Fruit fly (Drosophila melanogaster) whole organism, embryonic: ENCODE data around the gene Cpsf5.
A peak's percentile ranks its signal among the peaks of the same experiment; 100 is the strongest.

Experiments
- ATbp ChIP-seq: fragments of 200-800 bp; sonication (Bioruptor generic); optimal IDR thresholded peaks from 2 replicates; lab custom pipeline; 2017; ENCODE audit warnings: missing biosample characterization, mild to moderate bottlenecking, missing genetic modification characterization, missing genetic modification reagents
- CG10147 ChIP-seq: fragments of 200-800 bp; sonication (Bioruptor generic); optimal IDR thresholded peaks from 2 replicates; lab custom pipeline; 2019; ENCODE audit warnings: missing biosample characterization, mild to moderate bottlenecking, missing genetic modification characterization, moderate library complexity
- CG11560 ChIP-seq: fragments of 200-800 bp; sonication (Bioruptor generic); IDR thresholded peaks from 3 replicates; pipeline ENCODE4 v1.3.6; 2022; ENCODE audit warnings: missing biosample characterization, missing genetic modification characterization
- CG11696 ChIP-seq: fragments of 200-800 bp; sonication (Bioruptor generic); IDR thresholded peaks from 2 replicates; pipeline ENCODE4 v1.3.6; 2022; ENCODE audit warnings: missing biosample characterization, missing genetic modification characterization
- CG12219 ChIP-seq: fragments of 200-800 bp; sonication (Bioruptor generic); optimal IDR thresholded peaks from 3 replicates; lab custom pipeline; 2018; ENCODE audit warnings: missing biosample characterization, mild to moderate bottlenecking, missing genetic modification characterization
- CG12744 ChIP-seq: fragments of 200-800 bp; sonication (Bioruptor generic); optimal IDR thresholded peaks from 2 replicates; lab custom pipeline; 2016; ENCODE audit warnings: missing biosample characterization, missing genetic modification characterization
- CG12769 ChIP-seq: fragments of 200-800 bp; sonication (Bioruptor generic); optimal IDR thresholded peaks from 2 replicates; lab custom pipeline; 2019; ENCODE audit warnings: missing biosample characterization, mild to moderate bottlenecking, missing genetic modification characterization, moderate library complexity
- CG14860 ChIP-seq: fragments of 200-800 bp; sonication (Bioruptor generic); IDR thresholded peaks from 3 replicates; pipeline ENCODE4 v1.3.6; 2022; ENCODE audit warnings: missing biosample characterization, missing genetic modification characterization; ENCODE audit not compliant: partially characterized antibody
- CG16779 ChIP-seq: fragments of 200-800 bp; sonication (Bioruptor generic); IDR thresholded peaks from 2 replicates; pipeline ENCODE4 v1.3.6; 2022; ENCODE audit warnings: missing biosample characterization, missing genetic modification characterization
- CG17612 ChIP-seq: fragments of 200-800 bp; sonication (Bioruptor generic); IDR thresholded peaks from 2 replicates; pipeline ENCODE4 v1.3.6; 2022; ENCODE audit warnings: missing biosample characterization, missing genetic modification characterization
- CG18599 ChIP-seq: fragments of 200-800 bp; sonication (Bioruptor generic); optimal IDR thresholded peaks from 3 replicates; lab custom pipeline; 2017; ENCODE audit warnings: missing biosample characterization, missing genetic modification characterization, mild to moderate bottlenecking, moderate library complexity, missing genetic modification reagents
- CG2678 ChIP-seq: fragments of 200-800 bp; sonication (Bioruptor generic); optimal IDR thresholded peaks from 3 replicates; lab custom pipeline; 2019; ENCODE audit warnings: missing biosample characterization, mild to moderate bottlenecking, missing genetic modification characterization, moderate library complexity
- CG3847 ChIP-seq: fragments of 200-800 bp; sonication (Bioruptor generic); IDR thresholded peaks from 2 replicates; pipeline ENCODE4 v1.3.6; 2022; ENCODE audit warnings: missing biosample characterization, missing genetic modification characterization
- CG6689 ChIP-seq: fragments of 200-800 bp; sonication (Bioruptor generic); IDR thresholded peaks from 2 replicates; pipeline ENCODE4 v1.3.6; 2022; ENCODE audit warnings: missing biosample characterization, missing genetic modification characterization
- CG6854 ChIP-seq: fragments of 200-800 bp; sonication (Bioruptor generic); optimal IDR thresholded peaks from 3 replicates; lab custom pipeline; 2017; ENCODE audit warnings: missing biosample characterization, mild to moderate bottlenecking, missing genetic modification characterization
- CG7271 ChIP-seq: fragments of 200-800 bp; sonication (Bioruptor generic); optimal IDR thresholded peaks from 2 replicates; lab custom pipeline; 2018; ENCODE audit warnings: missing biosample characterization, mild to moderate bottlenecking, missing genetic modification characterization, moderate library complexity
- CG7745 ChIP-seq: fragments of 200-800 bp; sonication (Bioruptor generic); optimal IDR thresholded peaks from 2 replicates; lab custom pipeline; 2018; ENCODE audit warnings: missing biosample characterization, mild to moderate bottlenecking, missing genetic modification characterization, moderate library complexity
- CG7839 ChIP-seq: fragments of 200-800 bp; sonication (Bioruptor generic); optimal IDR thresholded peaks from 3 replicates; lab custom pipeline; 2018; ENCODE audit warnings: missing biosample characterization, mild to moderate bottlenecking, missing genetic modification characterization, moderate library complexity
- CG7928 ChIP-seq: fragments of 200-800 bp; sonication (Bioruptor generic); optimal IDR thresholded peaks from 2 replicates; lab custom pipeline; 2017; ENCODE audit warnings: missing biosample characterization, mild to moderate bottlenecking, missing genetic modification characterization
- CG8924 ChIP-seq: fragments of 200-800 bp; optimal IDR thresholded peaks from 3 replicates; lab custom pipeline; 2019; ENCODE audit warnings: missing biosample characterization, mild to moderate bottlenecking, missing genetic modification characterization, moderate library complexity
- CG9797 ChIP-seq: fragments of 200-800 bp; sonication (Bioruptor generic); optimal IDR thresholded peaks from 3 replicates; lab custom pipeline; 2018; ENCODE audit warnings: missing biosample characterization, mild to moderate bottlenecking, missing genetic modification characterization
- Dad ChIP-seq: fragments of 200-800 bp; sonication (Bioruptor generic); optimal IDR thresholded peaks from 3 replicates; lab custom pipeline; 2016; ENCODE audit warnings: missing biosample characterization, missing genetic modification characterization
- Dbx ChIP-seq: fragments of 200-800 bp; sonication (Bioruptor generic); IDR thresholded peaks from 3 replicates; pipeline ENCODE4 v1.3.6; 2022; ENCODE audit warnings: missing biosample characterization, missing genetic modification characterization
- Dek ChIP-seq: fragments of 200-800 bp; sonication (Bioruptor generic); optimal IDR thresholded peaks from 3 replicates; lab custom pipeline; 2019; ENCODE audit warnings: missing biosample characterization, mild to moderate bottlenecking, missing genetic modification characterization, moderate library complexity
- Fer2 ChIP-seq: fragments of 200-800 bp; sonication (Bioruptor generic); optimal IDR thresholded peaks from 2 replicates; lab custom pipeline; 2018; ENCODE audit warnings: missing biosample characterization, mild to moderate bottlenecking, missing genetic modification characterization, moderate library complexity
- Nf-YA ChIP-seq: fragments of 200-800 bp; sonication (Bioruptor generic); IDR thresholded peaks from 2 replicates; pipeline ENCODE4 v1.3.6; 2022; ENCODE audit warnings: missing biosample characterization, missing genetic modification characterization
- Rx ChIP-seq: fragments of 200-800 bp; sonication (Bioruptor generic); IDR thresholded peaks from 2 replicates; pipeline ENCODE4 v1.3.6; 2022; ENCODE audit warnings: missing biosample characterization, missing genetic modification characterization
- Stat92E ChIP-seq, 3 experiments: fragments of >200 bp in 2 of 3; fragments of 200-800 bp in 1 of 3; sonication (Bioruptor generic) in 1 of 3; optimal IDR thresholded peaks; 2 replicates each; lab custom pipeline; 2017 to 2019; ENCODE audit warnings: missing biosample characterization in 3 of 3, missing genetic modification characterization in 3 of 3, mild to moderate bottlenecking in 1 of 3, moderate library complexity in 1 of 3
- az2 ChIP-seq: fragments of 200-800 bp; sonication (Bioruptor generic); optimal IDR thresholded peaks from 3 replicates; lab custom pipeline; 2016; ENCODE audit warnings: missing biosample characterization, missing genetic modification characterization
- br ChIP-seq: fragments of >200 bp; optimal IDR thresholded peaks from 2 replicates; lab custom pipeline; 2017
- chif ChIP-seq, 2 experiments: fragments of 200-800 bp; sonication (Bioruptor generic); optimal IDR thresholded peaks; 3 replicates each; lab custom pipeline; 2016; ENCODE audit warnings: missing biosample characterization in 2 of 2, missing genetic modification characterization in 2 of 2
- ci ChIP-seq: fragments of 200-800 bp; sonication (Bioruptor generic); IDR thresholded peaks from 3 replicates; pipeline ENCODE4 v1.3.6; 2022; ENCODE audit warnings: missing biosample characterization, missing genetic modification characterization
- crp ChIP-seq, 2 experiments: fragments of 200-800 bp; sonication (Bioruptor generic); optimal IDR thresholded peaks; 2 replicates in 1 of 2; 3 replicates in 1 of 2; lab custom pipeline; 2017; ENCODE audit warnings: missing biosample characterization in 2 of 2, missing genetic modification characterization in 2 of 2, mild to moderate bottlenecking in 1 of 2, moderate library complexity in 1 of 2
- dan ChIP-seq: fragments of 200-800 bp; sonication (Bioruptor generic); IDR thresholded peaks from 2 replicates; pipeline ENCODE4 v1.3.6; 2022; ENCODE audit warnings: missing biosample characterization, missing genetic modification characterization
- esg ChIP-seq: fragments of 200-800 bp; sonication (Bioruptor generic); conservative IDR thresholded peaks from 2 replicates; pipeline ENCODE4 v1.3.6; 2022; ENCODE audit warnings: missing biosample characterization, missing genetic modification characterization
- inv ChIP-seq: fragments of 200-800 bp; sonication (Bioruptor generic); IDR thresholded peaks from 2 replicates; pipeline ENCODE4 v1.3.6; 2022; ENCODE audit warnings: missing biosample characterization, missing genetic modification characterization; ENCODE audit not compliant: partially characterized antibody
- knrl ChIP-seq: fragments of 200-800 bp; sonication (Bioruptor generic); IDR thresholded peaks from 3 replicates; pipeline ENCODE4 v1.3.6; 2022; ENCODE audit warnings: missing biosample characterization, missing genetic modification characterization; ENCODE audit not compliant: partially characterized antibody
- lov ChIP-seq, 2 experiments: fragments of 200-800 bp in 1 of 2; fragments of >200 bp in 1 of 2; sonication (Bioruptor generic) in 1 of 2; IDR thresholded peaks in 1 of 2; optimal IDR thresholded peaks in 1 of 2; 2 replicates in 1 of 2; 3 replicates in 1 of 2; pipeline versions ENCODE4 v1.3.6 to Lab custom; 2017 to 2022; ENCODE audit warnings: missing biosample characterization in 1 of 2, missing genetic modification characterization in 1 of 2
- mirr ChIP-seq: fragments of 200-800 bp; sonication (Bioruptor generic); optimal IDR thresholded peaks from 3 replicates; lab custom pipeline; 2018; ENCODE audit warnings: missing biosample characterization, mild to moderate bottlenecking, missing genetic modification characterization
- nerfin-2 ChIP-seq: fragments of 200-800 bp; sonication (Bioruptor generic); IDR thresholded peaks from 2 replicates; pipeline ENCODE4 v1.3.6; 2022; ENCODE audit warnings: missing biosample characterization, missing genetic modification characterization; ENCODE audit not compliant: partially characterized antibody
- p53 ChIP-seq: fragments of 200-800 bp; sonication (Bioruptor generic); optimal IDR thresholded peaks from 2 replicates; lab custom pipeline; 2016; ENCODE audit warnings: missing biosample characterization, missing genetic modification characterization
- schlank ChIP-seq: fragments of 200-800 bp; sonication (Bioruptor generic); optimal IDR thresholded peaks from 2 replicates; lab custom pipeline; 2018; ENCODE audit warnings: missing biosample characterization, mild to moderate bottlenecking, missing genetic modification characterization
- scrt ChIP-seq: fragments of 200-800 bp; sonication (Bioruptor generic); optimal IDR thresholded peaks from 2 replicates; lab custom pipeline; 2018; ENCODE audit warnings: missing biosample characterization, mild to moderate bottlenecking, missing genetic modification characterization, moderate library complexity
- sd ChIP-seq: fragments of 200-800 bp; sonication (Bioruptor generic); optimal IDR thresholded peaks from 3 replicates; lab custom pipeline; 2018; ENCODE audit warnings: missing biosample characterization, mild to moderate bottlenecking, missing genetic modification characterization, moderate library complexity
- slp2 ChIP-seq: fragments of 200-800 bp; sonication (Bioruptor generic); optimal IDR thresholded peaks from 2 replicates; lab custom pipeline; 2016; ENCODE audit warnings: missing biosample characterization, missing genetic modification characterization
- tgo ChIP-seq: fragments of 200-800 bp; sonication (Bioruptor generic); IDR thresholded peaks from 3 replicates; pipeline ENCODE4 v1.3.6; 2022; ENCODE audit warnings: missing biosample characterization, missing genetic modification characterization
- tll ChIP-seq, 2 experiments: fragments of 200-800 bp in 1 of 2; fragments of >200 bp in 1 of 2; sonication (Bioruptor generic) in 1 of 2; optimal IDR thresholded peaks; 2 replicates each; lab custom pipeline; 2017 to 2019; ENCODE audit warnings: missing biosample characterization in 2 of 2, missing genetic modification characterization in 2 of 2, mild to moderate bottlenecking in 1 of 2, moderate library complexity in 1 of 2
- yki ChIP-seq: fragments of >200 bp; optimal IDR thresholded peaks from 3 replicates; lab custom pipeline; 2018
- zf30C ChIP-seq: fragments of 200-800 bp; sonication (Bioruptor generic); optimal IDR thresholded peaks from 3 replicates; lab custom pipeline; 2018; ENCODE audit warnings: missing biosample characterization, mild to moderate bottlenecking, missing genetic modification characterization

The Cpsf5 gene

DNA sequence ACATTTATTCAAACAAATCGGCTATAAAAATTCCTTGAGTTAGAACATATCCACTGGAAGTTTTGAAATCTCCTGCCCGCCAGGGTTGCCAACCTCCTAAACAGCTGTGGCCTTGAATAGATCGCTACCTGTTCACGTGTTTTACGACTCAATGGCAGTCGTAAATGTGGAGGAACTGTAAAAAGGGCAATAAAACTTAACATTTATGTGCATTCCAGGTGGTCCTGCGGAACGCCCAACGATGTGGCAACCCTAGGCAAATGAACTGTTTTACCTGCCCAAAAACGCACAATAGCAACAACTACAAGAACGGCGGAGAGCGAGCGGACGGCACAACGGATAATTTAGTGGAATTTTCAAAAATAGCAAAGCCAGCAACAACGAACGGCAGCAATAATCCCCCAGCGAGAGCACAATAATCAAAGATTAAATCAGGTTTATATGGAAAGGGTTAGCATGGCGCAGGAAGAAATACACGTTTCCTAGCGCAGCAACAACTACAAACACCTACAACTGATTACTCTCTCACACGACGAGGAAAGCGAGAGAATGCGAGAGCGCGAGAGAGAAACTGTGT is 50.9 kb downstream of the Cpsf5 start (continued):
- TF ChIP-seq CG12219 (GFP tag; lab: Kevin White, UChicago) (peak; percentile 18), lov (optimal IDR thresholded peaks at IDR 0.05; lab: Kevin White, UChicago) (no peak), lov (GFP tag; IDR thresholded peaks at IDR 0.05; lab: Robert Waterston, UW) (no peak), CG6854 (no peak), CG7928 (GFP tag; lab: Kevin White, UChicago) (no peak), chif (GFP tag; optimal IDR thresholded peaks at IDR 0.05; lab: Kevin White, UChicago) (peak in 1 of 2 experiments; percentile 38), CG11560 (tag; lab: Robert Waterston, UW) (no peak), mirr (GFP tag; lab: Kevin White, UChicago) (no peak), CG6689 (GFP tag; lab: Robert Waterston, UW) (peak; percentile 31; the same call in 1 of the 2 replicates), CG16779 (no peak), inv (GFP tag; lab: Robert Waterston, UW) (no peak), CG3847 (GFP tag; lab: Robert Waterston, UW) (peak; percentile 28; the same call in 1 of the 2 replicates), CG10147 (no peak), CG14860 (GFP tag; lab: Robert Waterston, UW) (no peak), sd (tag; lab: Kevin White, UChicago) (peak; percentile 83), br (lab: Kevin White, UChicago) (no peak), CG11696 (GFP tag; lab: Robert Waterston, UW) (no peak), scrt (GFP tag; lab: Kevin White, UChicago) (no peak), schlank (tag; lab: Kevin White, UChicago) (no peak), CG7271 (tag; lab: Kevin White, UChicago) (peak; percentile 98), Dbx (GFP tag; lab: Robert Waterston, UW) (no peak), CG12769 (tag; lab: Kevin White, UChicago) (peak; percentile 53), Nf-YA (GFP tag; lab: Robert Waterston, UW) (peak; percentile 36; the same call in 1 of the 2 replicates), CG12744 (GFP tag; lab: Kevin White, UChicago) (no peak), Rx (no peak), esg (GFP tag; lab: Robert Waterston, UW) (0 out of 2 replicates have a peak, but pooled peaks have one; percentile 28), slp2 (GFP tag; lab: Kevin White, UChicago) (peak; percentile 12), CG7745 (no peak), tgo (GFP tag; lab: Robert Waterston, UW) (peak; percentile 21; the same call in 1 of the 3 replicates), CG7839 (tag; lab: Kevin White, UChicago) (peak; percentile 38), Dek (no peak), Stat92E (GFP tag; optimal IDR thresholded peaks at IDR 0.05; lab: Kevin White, UChicago) (no peak), knrl (GFP tag; lab: Robert Waterston, UW) (no peak), CG18599 (GFP tag; lab: Kevin White, UChicago) (no peak), ATbp (no peak), az2 (no peak), Dad (GFP tag; lab: Kevin White, UChicago) (no peak), nerfin-2 (GFP tag; lab: Robert Waterston, UW) (no peak), ci (peak; percentile 73; the same call in 2 of the 3 replicates), dan (GFP tag; lab: Robert Waterston, UW) (no peak), p53 (GFP tag; lab: Kevin White, UChicago) (no peak), CG17612 (GFP tag; lab: Robert Waterston, UW) (no peak), yki (no peak), crp (GFP tag; optimal IDR thresholded peaks at IDR 0.05; lab: Kevin White, UChicago) (peak in 1 of 2 experiments; percentile 17), CG2678 (tag; lab: Kevin White, UChicago) (no peak), CG9797 (GFP tag; lab: Kevin White, UChicago) (no peak), zf30C (GFP tag; lab: Kevin White, UChicago) (no peak), tll (GFP tag; optimal IDR thresholded peaks at IDR 0.05; lab: Kevin White, UChicago) (no peak), CG8924 (no peak), Fer2 (tag; lab: Kevin White, UChicago) (no peak)
